Fruit fly (Drosophila melanogaster): ENCODE results near the gene pie.

pie gene

DNA sequence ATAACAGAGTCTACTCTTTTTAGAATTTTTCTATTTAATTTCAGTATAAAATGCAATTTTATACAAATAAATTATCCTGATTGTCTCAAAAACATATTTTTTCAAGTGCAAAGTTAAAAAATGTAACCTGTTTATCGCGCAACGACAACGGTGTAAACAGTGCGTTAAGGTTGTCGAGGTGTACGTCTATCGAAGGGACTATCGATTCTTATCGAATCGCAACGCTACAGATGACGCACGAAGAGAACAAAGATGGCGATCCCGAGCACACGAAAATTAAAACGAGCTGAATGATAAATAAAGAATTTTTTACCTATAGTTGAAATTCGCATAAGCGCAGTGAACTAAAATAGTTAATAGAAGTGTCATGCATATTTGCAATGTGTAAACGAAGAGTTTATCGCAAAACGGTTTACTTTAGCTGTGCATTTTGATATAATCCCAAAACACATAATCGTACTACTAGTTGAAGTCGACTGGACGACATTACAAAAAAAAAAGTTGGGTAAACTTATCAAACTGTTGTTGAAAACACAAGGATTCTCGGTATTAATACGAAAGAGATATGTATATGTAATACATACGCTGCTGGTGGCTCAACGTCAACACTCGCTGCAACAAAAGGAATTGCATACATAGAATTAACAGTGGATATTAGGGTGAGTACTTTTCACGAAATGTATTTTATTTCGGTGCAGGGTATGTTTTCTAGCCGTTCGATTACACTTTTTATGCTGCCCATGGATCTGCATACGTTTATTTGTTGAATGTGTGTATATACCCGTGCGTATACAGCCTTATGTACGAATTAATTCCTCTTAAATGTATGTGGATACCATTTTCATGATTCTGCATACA, 34.5 kb downstream of the pie start, which contains the start of gene da (continued):
- peak; percentile 52 for TF ChIP-seq Nf-YC (tag; optimal IDR thresholded peaks at IDR 0.05)
- TF ChIP-seq emc (GFP tag; optimal IDR thresholded peaks at IDR 0.05) = peak; percentile 20
- no peak for TF ChIP-seq ERR (GFP tag; optimal IDR thresholded peaks at IDR 0.05)
- TF ChIP-seq unpg (GFP tag; optimal IDR thresholded peaks at IDR 0.05) = peak; percentile 52
- TF ChIP-seq sob (GFP tag; IDR thresholded peaks at IDR 0.05) = peak; percentile 62; the same call in 1 of the 2 replicates
- TF ChIP-seq CG5953 (GFP tag; IDR thresholded peaks at IDR 0.05) = no peak
- TF ChIP-seq CG12769 (tag; optimal IDR thresholded peaks at IDR 0.05) = no peak
- peak; percentile 61 for TF ChIP-seq CG7839 (tag; optimal IDR thresholded peaks at IDR 0.05)
- no peak for TF ChIP-seq CG2129 (GFP tag; IDR thresholded peaks at IDR 0.05; ENCODE audit: partially characterized antibody)
- no peak for TF ChIP-seq gsb (GFP tag; IDR thresholded peaks at IDR 0.05)
- peak; percentile 40 for TF ChIP-seq HHEX (GFP tag; optimal IDR thresholded peaks at IDR 0.05)
- TF ChIP-seq CG31441 (GFP tag; IDR thresholded peaks at IDR 0.05) = peak; percentile 53; the same call in 1 of the 2 replicates
- TF ChIP-seq Fer3 (tag; optimal IDR thresholded peaks at IDR 0.05) = peak; percentile 65
- TF ChIP-seq CG9817 (tag; optimal IDR thresholded peaks at IDR 0.05) = no peak
- peak; percentile 63 for TF ChIP-seq Atf6 (GFP tag; IDR thresholded peaks at IDR 0.05)
- peak; percentile 71 for TF ChIP-seq Sry-δ (GFP tag; optimal IDR thresholded peaks at IDR 0.05)
- TF ChIP-seq Hr3 (GFP tag; optimal IDR thresholded peaks at IDR 0.05) = peak; percentile 61
- no peak for TF ChIP-seq CG42726 (GFP tag; IDR thresholded peaks at IDR 0.05; ENCODE audit: partially characterized antibody)
- TF ChIP-seq CG6654 (GFP tag; optimal IDR thresholded peaks at IDR 0.05) = no peak
- TF ChIP-seq CG17829 (tag; optimal IDR thresholded peaks at IDR 0.05) = peak; percentile 76
- peak; percentile 69 for TF ChIP-seq caup (GFP tag; optimal IDR thresholded peaks at IDR 0.05; ENCODE audit: severe bottlenecking)
- TF ChIP-seq CG9609 (GFP tag; optimal IDR thresholded peaks at IDR 0.05) = peak; percentile 56
- TF ChIP-seq CG5245 (GFP tag; optimal IDR thresholded peaks at IDR 0.05) = peak; percentile 9
- TF ChIP-seq Ssrp (tag; optimal IDR thresholded peaks at IDR 0.05) = peak; percentile 58
- TF ChIP-seq peb (GFP tag; IDR thresholded peaks at IDR 0.05) = peak; percentile 31; the same call in 1 of the 2 replicates
- TF ChIP-seq Rfx (GFP tag; IDR thresholded peaks at IDR 0.05) = peak; percentile 75
- TF ChIP-seq sens-2 (GFP tag; IDR thresholded peaks at IDR 0.05) = no peak
- no peak for TF ChIP-seq cg (GFP tag; optimal IDR thresholded peaks at IDR 0.05)
- no peak; the same call in 1 of the 2 replicates for TF ChIP-seq seq (GFP tag; IDR thresholded peaks at IDR 0.05)
- peak; percentile 33 to 69 for TF ChIP-seq Pdp1 (GFP tag; optimal IDR thresholded peaks at IDR 0.05)
- no peak for TF ChIP-seq pros (GFP tag; optimal IDR thresholded peaks at IDR 0.05)
- TF ChIP-seq Lhr (GFP tag; optimal IDR thresholded peaks at IDR 0.05) = peak; percentile 23
- peak; percentile 14 for TF ChIP-seq Dp (GFP tag; optimal IDR thresholded peaks at IDR 0.05)
- no peak for TF ChIP-seq yki (optimal IDR thresholded peaks at IDR 0.05)
- TF ChIP-seq lola (GFP tag; optimal IDR thresholded peaks at IDR 0.05) = peak in 2 of 3 experiments; percentile 42 to 92
- TF ChIP-seq fru (optimal IDR thresholded peaks at IDR 0.05) = no peak
- TF ChIP-seq CG14014 (GFP tag; IDR thresholded peaks at IDR 0.05) = peak; percentile 64; the same call in 1 of the 2 replicates
- peak; percentile 38 for TF ChIP-seq CG6854 (GFP tag; optimal IDR thresholded peaks at IDR 0.05)
- TF ChIP-seq ap (GFP tag; IDR thresholded peaks at IDR 0.05) = no peak
- peak; percentile 39 to 46 for TF ChIP-seq Hr51 (GFP tag; optimal IDR thresholded peaks at IDR 0.05)
- no peak for TF ChIP-seq pan (optimal IDR thresholded peaks at IDR 0.05)
- peak in 1 of 2 experiments; percentile 61 for TF ChIP-seq pan (GFP tag; optimal IDR thresholded peaks at IDR 0.05 in 1 of 2, IDR thresholded peaks at IDR 0.05 in 1 of 2)
- TF ChIP-seq dimm (GFP tag; IDR thresholded peaks at IDR 0.05) = no peak
- no peak for TF ChIP-seq CG7928 (GFP tag; optimal IDR thresholded peaks at IDR 0.05)
- peak; percentile 57 for TF ChIP-seq zen (tag; optimal IDR thresholded peaks at IDR 0.05)
- TF ChIP-seq fd3F (GFP tag; optimal IDR thresholded peaks at IDR 0.05) = peak; percentile 35
- peak; percentile 45 for TF ChIP-seq rib (GFP tag; IDR thresholded peaks at IDR 0.05)
- TF ChIP-seq Myb (GFP tag; optimal IDR thresholded peaks at IDR 0.05) = peak; percentile 29
- TF ChIP-seq dati (GFP tag; IDR thresholded peaks at IDR 0.05) = no peak
